Fruit fly (Drosophila melanogaster) whole organism: ENCODE data around the gene CG14227.

Source experiments
- CG8478 ChIP-seq: fragments of >200 bp; optimal IDR thresholded peaks from 2 replicates; lab custom pipeline; 2018; ENCODE audit warnings: inconsistent platforms
- Dll ChIP-seq: fragments of >200 bp; optimal IDR thresholded peaks from 2 replicates; lab custom pipeline; 2017
- psq ChIP-seq: fragments of >200 bp; optimal IDR thresholded peaks from 2 replicates; lab custom pipeline; 2017
- usp ChIP-seq: fragments of >200 bp; optimal IDR thresholded peaks from 2 replicates; lab custom pipeline; 2017; ENCODE audit warnings: missing biosample characterization, missing genetic modification characterization, mixed read lengths

DNA sequence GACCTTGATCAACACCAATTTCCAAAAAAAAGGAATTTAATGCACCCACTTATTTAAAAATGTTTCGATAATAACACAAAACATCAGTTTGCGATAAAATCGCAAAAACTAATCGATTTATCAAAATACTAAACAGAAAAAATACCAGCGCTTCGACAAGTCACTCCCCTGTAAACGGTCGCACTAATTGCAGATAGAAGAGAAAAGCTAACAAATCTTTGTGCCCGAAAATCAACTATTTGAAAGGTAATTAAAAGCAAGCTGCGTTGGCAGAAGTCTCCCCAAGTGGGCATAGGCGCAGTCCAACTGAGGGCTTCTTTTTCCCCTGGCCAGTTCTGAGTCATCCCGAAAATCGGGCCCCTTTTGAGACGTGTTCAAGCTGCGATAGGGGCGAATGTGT lies 42.1 kb upstream of the CG14227 start, which contains the start of gene AP-1-2beta:
- no peak for TF ChIP-seq Dll (lab: Kevin White, UChicago)
- no peak for TF ChIP-seq usp
- TF ChIP-seq CG8478: no peak
- no peak for TF ChIP-seq psq (lab: Kevin White, UChicago)
